Worm (Caenorhabditis elegans): Measurements from ENCODE around the gene jkk-1.

DNA sequence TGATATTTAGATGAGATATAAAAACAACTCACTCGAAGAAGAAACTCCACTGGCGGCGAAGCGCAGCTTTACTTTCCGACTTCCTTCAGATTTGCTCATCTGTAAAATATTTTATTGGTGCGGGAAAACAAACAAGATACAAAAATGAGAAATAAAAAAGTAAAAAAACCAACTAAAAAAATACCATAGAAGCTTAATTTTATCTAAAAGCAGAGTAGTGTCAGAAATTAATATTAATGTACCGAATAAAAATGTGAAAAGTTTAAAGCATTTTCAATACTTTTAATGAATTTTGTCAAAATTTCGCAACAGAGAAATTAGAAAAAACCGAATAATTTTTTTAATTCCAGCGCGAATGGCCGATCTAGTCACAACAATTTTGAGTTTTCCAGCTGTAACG is 45.0 kb upstream of the jkk-1 start, which contains the start of gene sto-2:
- TF ChIP-seq tbx-2 (tag; optimal IDR thresholded peaks at IDR 0.05) = no peak
- no peak for TF ChIP-seq fax-1 (tag; optimal IDR thresholded peaks at IDR 0.05)
